Worm (Caenorhabditis elegans) whole organism, L4 larva: ENCODE measurements around the gene prmt-1.
A peak's percentile ranks its signal among the peaks of the same experiment; 100 is the strongest.

Experiments used
- F10B5.3 ChIP-seq: sonication (generic microtip); optimal IDR thresholded peaks from 2 replicates; lab custom pipeline; 2016; ENCODE audit warnings: mild to moderate bottlenecking, missing genetic modification characterization, missing compliant biosample characterization
- F26F4.8 ChIP-seq: fragments of 200-800 bp; sonication (Bioruptor generic); conservative IDR thresholded peaks from 2 replicates; pipeline ENCODE4 v1.3.6; 2022; ENCODE audit warnings: missing genetic modification characterization, missing compliant biosample characterization
- F37D6.2 ChIP-seq: sonication (generic microtip); optimal IDR thresholded peaks from 2 replicates; lab custom pipeline; 2016; ENCODE audit warnings: mild to moderate bottlenecking, missing genetic modification characterization, missing compliant biosample characterization
- F44E2.7 ChIP-seq: fragments of 200-800 bp; sonication (Bioruptor generic); IDR thresholded peaks from 2 replicates; pipeline ENCODE4 v2.1.2; 2022; ENCODE audit warnings: missing genetic modification characterization, missing compliant biosample characterization
- T20F7.1 ChIP-seq: fragments of 200-800 bp; sonication (Bioruptor generic); optimal IDR thresholded peaks from 2 replicates; lab custom pipeline; 2018; ENCODE audit warnings: mild to moderate bottlenecking, missing genetic modification characterization, missing compliant biosample characterization
- Y48G9A.11 ChIP-seq: fragments of 200-800 bp; sonication (Bioruptor generic); IDR thresholded peaks from 2 replicates; pipeline ENCODE4 v1.3.6; 2022; ENCODE audit warnings: missing genetic modification reagents, missing genetic modification characterization, missing compliant biosample characterization
- Y5F2A.4 ChIP-seq: fragments of 200-800 bp; sonication (Bioruptor generic); optimal IDR thresholded peaks from 2 replicates; lab custom pipeline; 2018; ENCODE audit warnings: mild to moderate bottlenecking, missing genetic modification characterization, missing compliant biosample characterization
- aha-1 ChIP-seq: fragments of 150-350 bp; peaks from one replicate; lab custom pipeline; 2014; ENCODE audit warnings: missing biosample characterization, missing genetic modification characterization
- ama-1 ChIP-seq: fragments of 150-350 bp; optimal IDR thresholded peaks from 2 replicates; lab custom pipeline; 2014; ENCODE audit warnings: inconsistent platforms, mixed read lengths
- arid-1 ChIP-seq: fragments of 200-800 bp; sonication (Bioruptor generic); conservative IDR thresholded peaks from 2 replicates; pipeline ENCODE4 v1.3.6; 2022; ENCODE audit warnings: missing genetic modification reagents, missing genetic modification characterization, missing compliant biosample characterization
- ceh-28 ChIP-seq: fragments of 150-350 bp; optimal IDR thresholded peaks from 2 replicates; lab custom pipeline; 2014; ENCODE audit warnings: missing biosample characterization, missing genetic modification reagents, missing genetic modification characterization
- ceh-44 ChIP-seq: fragments of 200-800 bp; sonication (Bioruptor generic); IDR thresholded peaks from 2 replicates; pipeline ENCODE4 v1.3.6; 2022; ENCODE audit warnings: missing genetic modification reagents, missing genetic modification characterization, missing compliant biosample characterization
- ceh-62 ChIP-seq: sonication (generic microtip); optimal IDR thresholded peaks from 2 replicates; lab custom pipeline; 2017; ENCODE audit warnings: missing biosample characterization, missing genetic modification characterization
- ctbp-1 ChIP-seq: fragments of 200-800 bp; sonication (Bioruptor generic); IDR thresholded peaks from 2 replicates; pipeline ENCODE4 v1.3.6; 2022; ENCODE audit warnings: missing genetic modification reagents, missing genetic modification characterization, missing compliant biosample characterization
- daf-16 ChIP-seq, 3 experiments: sonication (generic microtip); optimal IDR thresholded peaks; 2 replicates each; lab custom pipeline; 2016 to 2017; ENCODE audit warnings: missing genetic modification characterization in 3 of 3, missing genetic modification reagents in 3 of 3, mild to moderate bottlenecking in 2 of 3, missing compliant biosample characterization in 2 of 3, missing biosample characterization in 1 of 3, moderate library complexity in 1 of 3
- dmd-8 ChIP-seq: fragments of 200-800 bp; sonication (Bioruptor generic); IDR thresholded peaks from 2 replicates; pipeline ENCODE4 v1.3.6; 2022; ENCODE audit warnings: missing genetic modification characterization, missing compliant biosample characterization
- duxl-1 ChIP-seq: sonication (generic microtip); optimal IDR thresholded peaks from 2 replicates; lab custom pipeline; 2016; ENCODE audit warnings: mild to moderate bottlenecking, missing genetic modification characterization, moderate library complexity, missing compliant biosample characterization; ENCODE audit not compliant: poor library complexity
- fkh-10 ChIP-seq: fragments of 150-350 bp; optimal IDR thresholded peaks from 2 replicates; lab custom pipeline; 2014; ENCODE audit warnings: missing biosample characterization, missing genetic modification reagents, missing genetic modification characterization
- fos-1 ChIP-seq: fragments of 150-350 bp; optimal IDR thresholded peaks from 2 replicates; lab custom pipeline; 2014; ENCODE audit warnings: missing biosample characterization, missing genetic modification characterization
- hlh-11 ChIP-seq: fragments of 200-800 bp; sonication (Bioruptor generic); optimal IDR thresholded peaks from 2 replicates; lab custom pipeline; 2018; ENCODE audit warnings: mild to moderate bottlenecking, missing genetic modification characterization, missing compliant biosample characterization
- jun-1 ChIP-seq: fragments of 150-350 bp; optimal IDR thresholded peaks from 2 replicates; lab custom pipeline; 2014; ENCODE audit warnings: missing biosample characterization, missing genetic modification reagents, missing genetic modification characterization
- lin-15B ChIP-seq: fragments of 150-350 bp; sonication (generic microtip); optimal IDR thresholded peaks from 3 replicates; lab custom pipeline; 2014; ENCODE audit warnings: missing biosample characterization, missing genetic modification characterization
- lin-38 ChIP-seq: fragments of 200-800 bp; sonication (Bioruptor generic); IDR thresholded peaks from 2 replicates; pipeline ENCODE4 v1.3.6; 2022; ENCODE audit warnings: missing genetic modification reagents, missing genetic modification characterization, missing compliant biosample characterization
- lsy-2 ChIP-seq, 2 experiments: fragments of 150-350 bp in 1 of 2; sonication (generic microtip) in 1 of 2; optimal IDR thresholded peaks; 2 replicates each; lab custom pipeline; 2014 to 2017; ENCODE audit warnings: missing biosample characterization in 2 of 2, missing genetic modification characterization in 2 of 2
- madf-9 ChIP-seq: fragments of 200-800 bp; sonication (Bioruptor generic); conservative IDR thresholded peaks from 2 replicates; pipeline ENCODE4 v1.3.6; 2022; ENCODE audit warnings: missing genetic modification reagents, missing genetic modification characterization, missing compliant biosample characterization
- mdl-1 ChIP-seq, 2 experiments: fragments of 150-350 bp in 1 of 2; sonication (generic microtip) in 1 of 2; optimal IDR thresholded peaks; 2 replicates each; lab custom pipeline; 2014 to 2017; ENCODE audit warnings: missing biosample characterization in 2 of 2, missing genetic modification characterization in 2 of 2
- nhr-10 ChIP-seq: fragments of 150-350 bp; optimal IDR thresholded peaks from 2 replicates; lab custom pipeline; 2014; ENCODE audit warnings: missing biosample characterization, missing genetic modification characterization
- nhr-11 ChIP-seq: fragments of 150-350 bp; optimal IDR thresholded peaks from 2 replicates; lab custom pipeline; 2014; ENCODE audit warnings: missing biosample characterization, missing genetic modification characterization
- nhr-237 ChIP-seq: sonication (generic microtip); optimal IDR thresholded peaks from 2 replicates; lab custom pipeline; 2017; ENCODE audit warnings: missing biosample characterization, missing genetic modification characterization
- nhr-28 ChIP-seq: fragments of 150-350 bp; optimal IDR thresholded peaks from 2 replicates; lab custom pipeline; 2014; ENCODE audit warnings: missing biosample characterization, missing genetic modification characterization
- nhr-41 ChIP-seq: fragments of 200-800 bp; sonication (Bioruptor generic); IDR thresholded peaks from 2 replicates; pipeline ENCODE4 v1.3.6; 2022; ENCODE audit warnings: missing genetic modification reagents, missing genetic modification characterization, missing compliant biosample characterization
- nhr-42 ChIP-seq: fragments of 200-800 bp; sonication (Bioruptor generic); IDR thresholded peaks from 2 replicates; pipeline ENCODE4 v1.3.6; 2022; ENCODE audit warnings: missing genetic modification characterization, missing compliant biosample characterization
- pha-4 ChIP-seq, 2 experiments: fragments of 150-350 bp in 1 of 2; fragments of 200-800 bp in 1 of 2; sonication (Bioruptor generic) in 1 of 2; IDR thresholded peaks in 1 of 2; optimal IDR thresholded peaks in 1 of 2; 2 replicates each; pipeline versions ENCODE4 v1.3.6 to Lab custom; 2014 to 2022; ENCODE audit warnings: missing genetic modification characterization in 2 of 2, missing genetic modification reagents in 2 of 2, missing biosample characterization in 1 of 2, missing compliant biosample characterization in 1 of 2
- snpc-1.2 ChIP-seq: fragments of 200-800 bp; sonication (Bioruptor generic); IDR thresholded peaks from 2 replicates; pipeline ENCODE4 v1.3.6; 2022; ENCODE audit warnings: missing genetic modification reagents, missing genetic modification characterization, missing compliant biosample characterization
- snpc-4 ChIP-seq: fragments of 150-350 bp; optimal IDR thresholded peaks from 2 replicates; lab custom pipeline; 2014; ENCODE audit warnings: missing biosample characterization, missing genetic modification characterization
- tag-97 ChIP-seq: fragments of 200-800 bp; sonication (Bioruptor generic); IDR thresholded peaks from 2 replicates; pipeline ENCODE4 v1.3.6; 2022; ENCODE audit warnings: missing genetic modification characterization, missing compliant biosample characterization
- unc-130 ChIP-seq: sonication (generic microtip); optimal IDR thresholded peaks from 2 replicates; lab custom pipeline; 2016; ENCODE audit warnings: missing genetic modification reagents, missing genetic modification characterization, missing compliant biosample characterization
- unc-39 ChIP-seq: sonication (generic microtip); optimal IDR thresholded peaks from 2 replicates; lab custom pipeline; 2017; ENCODE audit warnings: missing biosample characterization, missing genetic modification characterization
- unc-62 ChIP-seq, 3 experiments: fragments of 150-350 bp in 1 of 3; sonication (generic microtip); optimal IDR thresholded peaks in 2 of 3; peaks in 1 of 3; 1 replicate in 1 of 3; 2 replicates in 2 of 3; lab custom pipeline; 2014 to 2017; ENCODE audit warnings: missing biosample characterization in 3 of 3, missing genetic modification characterization in 3 of 3, missing genetic modification reagents in 3 of 3, missing genotype in 1 of 3
- zag-1 ChIP-seq: fragments of 150-350 bp; optimal IDR thresholded peaks from 2 replicates; lab custom pipeline; 2014; ENCODE audit warnings: missing biosample characterization, missing genetic modification characterization
- zfp-2 ChIP-seq: sonication (generic microtip); optimal IDR thresholded peaks from 2 replicates; lab custom pipeline; 2016; ENCODE audit warnings: mild to moderate bottlenecking, missing genetic modification characterization, missing compliant biosample characterization
- zip-2 ChIP-seq: fragments of 150-350 bp; optimal IDR thresholded peaks from 2 replicates; lab custom pipeline; 2014; ENCODE audit warnings: missing biosample characterization, missing genetic modification characterization

The prmt-1 gene

DNA sequence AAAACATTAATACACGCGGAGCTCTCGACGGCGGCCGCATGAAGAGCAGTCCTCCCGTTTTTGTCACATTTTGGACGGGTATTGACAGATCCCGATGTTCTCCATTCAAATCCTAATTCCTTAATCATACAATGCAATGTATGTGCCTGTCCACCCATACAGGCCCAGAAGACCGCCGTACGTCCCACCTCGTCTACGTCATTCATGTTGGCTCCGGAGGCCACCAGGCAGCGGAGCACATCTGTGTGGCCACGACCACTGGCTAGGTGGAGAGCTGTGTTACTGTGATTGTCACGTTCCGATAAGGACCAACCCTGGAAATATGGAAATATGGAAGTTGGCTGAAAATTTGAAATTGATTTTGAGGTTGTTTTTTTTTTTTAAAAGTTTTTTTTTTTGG is 13.3 kb upstream of the prmt-1 start (continued):
- TF ChIP-seq F44E2.7 (peak; percentile 80; the same call in 1 of the 2 replicates), ceh-62 (tag; lab: Kevin White, UChicago) (no peak), T20F7.1 (no peak)

DNA sequence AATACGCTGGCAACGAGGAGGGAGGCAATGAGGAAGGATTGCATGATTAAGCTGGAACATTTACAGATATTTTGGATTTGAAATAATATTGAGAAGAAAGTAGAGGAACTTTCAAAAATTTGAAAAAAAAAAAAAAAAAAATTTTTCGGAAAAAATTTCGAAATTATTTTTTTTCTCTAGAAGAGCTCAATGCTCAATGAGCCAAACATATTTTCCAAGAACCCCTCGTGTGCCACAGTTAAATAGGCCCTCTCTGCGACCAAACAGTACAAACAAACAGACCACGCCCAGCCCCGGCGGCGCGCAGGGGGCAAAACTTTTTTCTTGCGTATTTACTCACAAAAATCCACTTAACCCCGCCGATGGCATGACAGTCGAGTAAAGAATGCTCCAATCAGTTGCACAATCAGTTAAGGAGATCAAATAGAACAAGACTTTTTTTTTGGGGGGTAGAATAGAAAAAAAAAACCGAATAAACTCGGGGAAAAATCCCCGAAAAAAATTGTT is 10.4 kb upstream of the prmt-1 start, which contains the start of gene pqn-94:
Gene pqn-94, minus strand, starts transcription at position 51 of the 507 bp plus-strand sequence.
- TF ChIP-seq F44E2.7 (peak; percentile 90; the same call in 1 of the 2 replicates), Y5F2A.4 (GFP tag; lab: Kevin White, UChicago) (no peak)

DNA sequence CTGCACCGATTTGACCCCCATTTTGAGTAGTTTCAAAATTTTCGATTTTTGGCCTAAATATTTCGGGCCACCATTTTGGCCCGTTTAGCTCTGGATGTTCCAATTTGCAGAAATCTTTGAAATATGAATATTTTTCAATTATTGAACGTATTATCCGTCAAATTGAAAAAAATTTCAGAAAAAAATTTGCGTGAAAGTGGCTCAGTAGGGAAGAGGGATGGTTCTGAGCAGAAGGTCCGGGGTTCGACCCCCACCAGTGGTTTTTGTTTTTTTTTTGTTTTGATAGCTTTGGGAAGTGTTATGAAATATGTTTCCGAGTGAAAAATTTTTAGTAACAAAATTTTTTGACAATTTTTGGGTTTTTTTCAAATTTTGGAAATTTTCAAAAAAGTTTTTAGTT is 9.8 kb upstream of the prmt-1 start:
- TF ChIP-seq nhr-28 (tag; lab: Kevin White, UChicago) (no peak), snpc-1.2 (GFP tag; lab: Robert Waterston, UW) (no peak), F37D6.2 (tag; lab: Kevin White, UChicago) (no peak), ceh-62 (tag; lab: Kevin White, UChicago) (no peak), arid-1 (no peak), madf-9 (no peak), unc-39 (tag; lab: Kevin White, UChicago) (no peak), lin-38 (GFP tag; lab: Robert Waterston, UW) (no peak), nhr-237 (tag; lab: Kevin White, UChicago) (no peak), pha-4 (GFP tag; IDR thresholded peaks at IDR 0.05; lab: Robert Waterston, UW) (no peak), pha-4 (tag; optimal IDR thresholded peaks at IDR 0.05; lab: Kevin White, UChicago) (no peak), lin-15B (tag; lab: Kevin White, UChicago) (no peak), duxl-1 (tag; lab: Kevin White, UChicago) (no peak), zfp-2 (tag; lab: Kevin White, UChicago) (no peak), ceh-28 (tag; lab: Kevin White, UChicago) (no peak)

DNA sequence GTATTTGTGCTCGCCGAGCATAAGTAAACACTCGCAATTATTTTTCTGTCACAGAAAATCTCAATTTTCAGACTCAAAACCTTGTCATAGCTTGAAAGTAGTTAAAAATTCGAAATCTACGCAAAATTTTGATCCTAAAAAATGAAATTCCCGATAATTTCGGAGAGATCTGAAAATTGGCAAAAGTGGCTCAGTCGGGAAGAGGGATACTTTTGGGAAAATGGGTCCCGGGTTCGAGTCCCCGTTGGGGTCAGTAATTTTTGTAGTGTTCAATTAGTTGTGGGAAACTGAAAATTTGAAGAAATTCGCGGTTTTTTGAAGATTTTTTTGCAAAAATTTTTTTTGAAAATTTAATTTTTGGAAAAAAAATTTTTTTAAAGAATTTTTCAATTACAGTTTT is 7.4 kb upstream of the prmt-1 start:
- TF ChIP-seq nhr-41 (GFP tag; lab: Robert Waterston, UW) (no peak), zag-1 (no peak), zip-2 (no peak)
- TF ChIP-seq, all 104 proteins: peak for 0

DNA sequence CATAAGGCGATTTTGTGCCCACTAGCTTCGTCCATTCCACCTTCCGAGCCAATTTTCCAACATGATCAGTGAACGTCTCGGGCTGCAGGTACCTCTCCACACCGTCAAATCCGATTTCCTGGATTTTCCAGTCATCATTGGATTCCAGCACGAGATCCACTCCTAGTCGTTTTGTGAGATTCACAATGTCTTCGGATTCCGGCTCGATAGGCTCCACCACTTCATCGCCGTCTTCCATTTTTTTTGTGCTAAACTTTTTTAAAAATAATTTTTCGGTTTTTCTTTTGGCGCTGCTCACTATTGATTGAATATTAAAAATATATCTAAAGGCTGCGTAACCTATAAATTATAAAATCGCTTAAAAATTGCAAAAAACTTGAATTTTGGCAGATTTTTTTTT is 2.5 kb downstream of the prmt-1 start, which contains the start of gene mdt-17:
Gene mdt-17, minus strand, starts transcription at position 256 of the 400 bp plus-strand sequence.
- TF ChIP-seq zip-2: no peak
- TF ChIP-seq nhr-11 (tag; lab: Kevin White, UChicago): no peak
- no peak for TF ChIP-seq daf-16 (GFP tag; optimal IDR thresholded peaks at IDR 0.05; lab: Kevin White, UChicago)
- peak; percentile 5 for TF ChIP-seq daf-16 (tag; optimal IDR thresholded peaks at IDR 0.05; lab: Kevin White, UChicago)
- no peak for TF ChIP-seq snpc-4
- TF ChIP-seq aha-1: peak; percentile 72
- TF ChIP-seq F26F4.8: 0 out of 2 replicates have a peak, but pooled peaks have one; percentile 26
- peak; percentile 18 for TF ChIP-seq ama-1 (lab: Kevin White, UChicago)
- no peak for TF ChIP-seq tag-97 (GFP tag; lab: Robert Waterston, UW)
- no peak for TF ChIP-seq F10B5.3 (tag; lab: Kevin White, UChicago)
- no peak for TF ChIP-seq lsy-2 (tag; optimal IDR thresholded peaks at IDR 0.05; lab: Kevin White, UChicago)
- TF ChIP-seq jun-1 (tag; lab: Kevin White, UChicago): no peak
- no peak for TF ChIP-seq snpc-1.2 (GFP tag; lab: Robert Waterston, UW)
- no peak for TF ChIP-seq nhr-10 (tag; lab: Kevin White, UChicago)
- TF ChIP-seq lin-15B (tag; lab: Kevin White, UChicago): no peak
- no peak for TF ChIP-seq mdl-1 (tag; optimal IDR thresholded peaks at IDR 0.05; lab: Kevin White, UChicago)
- no peak for TF ChIP-seq dmd-8 (GFP tag; lab: Robert Waterston, UW)
- TF ChIP-seq pha-4 (GFP tag; IDR thresholded peaks at IDR 0.05; lab: Robert Waterston, UW): peak; percentile 52; the same call in 1 of the 2 replicates
- TF ChIP-seq pha-4 (tag; optimal IDR thresholded peaks at IDR 0.05; lab: Kevin White, UChicago): no peak
- no peak for TF ChIP-seq Y5F2A.4 (GFP tag; lab: Kevin White, UChicago)
- 0 out of 2 replicates have a peak, but pooled peaks have one; percentile 40 for TF ChIP-seq ctbp-1 (GFP tag; lab: Robert Waterston, UW)
- TF ChIP-seq hlh-11: no peak
- no peak for TF ChIP-seq unc-62 (GFP tag; optimal IDR thresholded peaks at IDR 0.05 in 1 of 2; lab: Kevin White, UChicago)
- TF ChIP-seq unc-62 (tag; optimal IDR thresholded peaks at IDR 0.05; lab: Kevin White, UChicago): no peak
- TF ChIP-seq fos-1 (tag; lab: Kevin White, UChicago): no peak
- no peak for TF ChIP-seq ceh-44 (GFP tag; lab: Robert Waterston, UW)
- no peak for TF ChIP-seq unc-130 (GFP tag; lab: Kevin White, UChicago)
- no peak for TF ChIP-seq fkh-10
- 0 out of 2 replicates have a peak, but pooled peaks have one; percentile 52 for TF ChIP-seq Y48G9A.11 (GFP tag; lab: Robert Waterston, UW)
- no peak for TF ChIP-seq nhr-42 (GFP tag; lab: Robert Waterston, UW)
